5 worm cellular contexts compared by ENCODE assay signal in the genomic region with DNA sequence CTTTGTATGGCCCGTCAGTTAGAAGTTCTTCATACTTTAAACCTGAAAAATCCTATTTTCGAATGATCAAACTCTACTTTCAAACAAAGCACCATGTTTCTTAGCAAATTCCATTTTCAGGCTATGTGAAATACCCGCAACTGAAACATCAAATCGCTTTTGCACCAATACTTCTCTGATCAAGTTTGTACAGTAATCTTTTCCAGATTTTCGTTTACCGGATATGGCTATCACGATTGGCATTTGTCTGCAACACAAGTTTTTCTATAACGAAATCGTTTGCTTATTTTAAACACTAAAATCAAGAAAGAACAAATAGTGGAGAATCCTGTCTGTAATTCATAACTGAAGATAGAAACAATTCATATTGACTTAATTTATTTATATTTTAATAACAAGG.
A peak's percentile ranks its signal among the peaks of the same experiment; 100 is the strongest.
TF ChIP-seq lines count a peak whose summit lies in the region.

A gene (minus strand): TSS at position 249 of the 400 bp plus-strand sequence.

TF ChIP-seq in whole organism, L1 larva, 84 proteins besides CTCF, POLR2A, EP300 and RAD21:
- peak; percentile 14 for TF ChIP-seq elt-2 (tag; optimal IDR thresholded peaks at IDR 0.05; lab: Kevin White, UChicago)
- no peak for TF ChIP-seq unc-130 (tag; optimal IDR thresholded peaks at IDR 0.05; lab: Kevin White, UChicago)
- no peak for TF ChIP-seq zag-1 (tag; optimal IDR thresholded peaks at IDR 0.05; lab: Kevin White, UChicago)
- no peak for TF ChIP-seq pag-3 (tag; optimal IDR thresholded peaks at IDR 0.05; lab: Kevin White, UChicago; ENCODE audit: borderline replicate concordance, insufficient read depth)
- TF ChIP-seq lsy-2 (tag; optimal IDR thresholded peaks at IDR 0.05; lab: Kevin White, UChicago) = peak; percentile 12 to 20
- TF ChIP-seq aha-1 (tag; optimal IDR thresholded peaks at IDR 0.05; lab: Kevin White, UChicago) = no peak
- no peak for TF ChIP-seq F16B12.6 (tag; optimal IDR thresholded peaks at IDR 0.05; lab: Kevin White, UChicago)
- TF ChIP-seq nhr-71 (tag; optimal IDR thresholded peaks at IDR 0.05; lab: Kevin White, UChicago) = peak; percentile 40
- TF ChIP-seq ama-1 (optimal IDR thresholded peaks at IDR 0.05; lab: Kevin White, UChicago) = no peak
- no peak for TF ChIP-seq lin-39 (tag; optimal IDR thresholded peaks at IDR 0.05; lab: Kevin White, UChicago)
- no peak for TF ChIP-seq sptf-1 (tag; optimal IDR thresholded peaks at IDR 0.05; lab: Kevin White, UChicago)
- TF ChIP-seq nhr-90 (tag; optimal IDR thresholded peaks at IDR 0.05; lab: Kevin White, UChicago; ENCODE audit: poor library complexity) = peak; percentile 33
- TF ChIP-seq efl-1 (optimal IDR thresholded peaks at IDR 0.05; lab: Kevin White, UChicago) = no peak
- TF ChIP-seq efl-1 (GFP tag; optimal IDR thresholded peaks at IDR 0.05 in 1 of 2; lab: Kevin White, UChicago) = no peak
- no peak for TF ChIP-seq alr-1 (tag; optimal IDR thresholded peaks at IDR 0.05; lab: Kevin White, UChicago; ENCODE audit: borderline replicate concordance)
- no peak for TF ChIP-seq nhr-28 (tag; optimal IDR thresholded peaks at IDR 0.05; lab: Kevin White, UChicago)

TF ChIP-seq in whole organism, L2 larva, 48 proteins besides CTCF, POLR2A, EP300 and RAD21:
- peak; percentile 17 for TF ChIP-seq nhr-25 (tag; optimal IDR thresholded peaks at IDR 0.05; lab: Kevin White, UChicago)
- TF ChIP-seq ama-1 (optimal IDR thresholded peaks at IDR 0.05; lab: Kevin White, UChicago) = peak; percentile 56
- peak; percentile 10 for TF ChIP-seq ZK546.5 (tag; optimal IDR thresholded peaks at IDR 0.05; lab: Kevin White, UChicago)
- TF ChIP-seq lsy-2 (tag; optimal IDR thresholded peaks at IDR 0.05; lab: Kevin White, UChicago) = peak in 1 of 2 experiments; percentile 0
- TF ChIP-seq gmeb-1 (tag; optimal IDR thresholded peaks at IDR 0.05; lab: Kevin White, UChicago) = peak; percentile 0
- TF ChIP-seq mdl-1 (tag; optimal IDR thresholded peaks at IDR 0.05; lab: Kevin White, UChicago) = no peak
- no peak for TF ChIP-seq ztf-1 (GFP tag; conservative IDR thresholded peaks at IDR 0.05; lab: Robert Waterston, UW)
TF ChIP-seq in whole organism, L2 larva: peak in this region for 5.

TF ChIP-seq in whole organism, L3 larva, 47 proteins besides CTCF, POLR2A, EP300 and RAD21:
- TF ChIP-seq nhr-67 (tag; optimal IDR thresholded peaks at IDR 0.05; lab: Kevin White, UChicago) = no peak
- TF ChIP-seq ceh-9 (tag; optimal IDR thresholded peaks at IDR 0.05; lab: Kevin White, UChicago) = no peak
- TF ChIP-seq fkh-10 (GFP tag; optimal IDR thresholded peaks at IDR 0.05; lab: Kevin White, UChicago) = no peak
- peak; percentile 5 for TF ChIP-seq nhr-43 (tag; optimal IDR thresholded peaks at IDR 0.05; lab: Kevin White, UChicago; ENCODE audit: poor library complexity, severe bottlenecking)
- peak; percentile 18 for TF ChIP-seq nhr-23 (tag; optimal IDR thresholded peaks at IDR 0.05; lab: Kevin White, UChicago)
- TF ChIP-seq elt-3 (tag; optimal IDR thresholded peaks at IDR 0.05; lab: Kevin White, UChicago) = no peak
- no peak for TF ChIP-seq fos-1 (tag; optimal IDR thresholded peaks at IDR 0.05; lab: Kevin White, UChicago)
- TF ChIP-seq ceh-82 (tag; optimal IDR thresholded peaks at IDR 0.05; lab: Kevin White, UChicago) = no peak

TF ChIP-seq in whole organism, L4 larva, 104 proteins besides CTCF, POLR2A, EP300 and RAD21:
- peak; percentile 52 for TF ChIP-seq ama-1 (optimal IDR thresholded peaks at IDR 0.05; lab: Kevin White, UChicago)
- TF ChIP-seq F37D6.2 (tag; optimal IDR thresholded peaks at IDR 0.05; lab: Kevin White, UChicago) = no peak
- TF ChIP-seq nhr-42 (GFP tag; IDR thresholded peaks at IDR 0.05; lab: Robert Waterston, UW) = 0 out of 2 replicates have a peak, but pooled peaks have one; percentile 6
- no peak for TF ChIP-seq daf-16 (GFP tag; optimal IDR thresholded peaks at IDR 0.05; lab: Kevin White, UChicago)
- TF ChIP-seq daf-16 (tag; optimal IDR thresholded peaks at IDR 0.05; lab: Kevin White, UChicago) = peak; percentile 13
- peak in 1 of 2 experiments; percentile 31 for TF ChIP-seq lsy-2 (tag; optimal IDR thresholded peaks at IDR 0.05; lab: Kevin White, UChicago)
- peak; percentile 58 for TF ChIP-seq aha-1 (tag; lab: Kevin White, UChicago)
- TF ChIP-seq lin-38 (GFP tag; IDR thresholded peaks at IDR 0.05; lab: Robert Waterston, UW) = peak; percentile 28; the same call in 1 of the 2 replicates
- peak; percentile 45 for TF ChIP-seq T26A8.4 (GFP tag; IDR thresholded peaks at IDR 0.05; lab: Robert Waterston, UW)
- no peak for TF ChIP-seq vab-7 (GFP tag; IDR thresholded peaks at IDR 0.05; lab: Robert Waterston, UW)
- TF ChIP-seq ceh-44 (GFP tag; IDR thresholded peaks at IDR 0.05; lab: Robert Waterston, UW) = no peak

TF ChIP-seq in whole organism, young adult, 124 proteins besides CTCF, POLR2A, EP300 and RAD21:
- 0 out of 2 replicates have a peak, but pooled peaks have one; percentile 26 for TF ChIP-seq B0336.3 (GFP tag; IDR thresholded peaks at IDR 0.05; lab: Robert Waterston, UW)
- 0 out of 2 replicates have a peak, but pooled peaks have one; percentile 33 for TF ChIP-seq Y56A3A.18 (GFP tag; IDR thresholded peaks at IDR 0.05; lab: Robert Waterston, UW)
- TF ChIP-seq hlh-26 (GFP tag; conservative IDR thresholded peaks at IDR 0.05; lab: Robert Waterston, UW) = no peak
- 0 out of 2 replicates have a peak, but pooled peaks have one; percentile 41 for TF ChIP-seq attf-6 (GFP tag; IDR thresholded peaks at IDR 0.05; lab: Robert Waterston, UW)
- peak; percentile 58 for TF ChIP-seq ama-1 (optimal IDR thresholded peaks at IDR 0.05; lab: Kevin White, UChicago)
- TF ChIP-seq ama-1 (GFP tag; optimal IDR thresholded peaks at IDR 0.05; lab: Kevin White, UChicago) = no peak
- no peak for TF ChIP-seq hrde-1 (tag; optimal IDR thresholded peaks at IDR 0.05; lab: Kevin White, UChicago; ENCODE audit: borderline replicate concordance)
- TF ChIP-seq B0261.1 (tag; optimal IDR thresholded peaks at IDR 0.05; lab: Kevin White, UChicago) = no peak
- TF ChIP-seq lsl-1 (GFP tag; optimal IDR thresholded peaks at IDR 0.05; lab: Kevin White, UChicago) = no peak
- TF ChIP-seq atf-7 (tag; optimal IDR thresholded peaks at IDR 0.05; lab: Kevin White, UChicago) = peak; percentile 7
- 0 out of 2 replicates have a peak, but pooled peaks have one; percentile 3 for TF ChIP-seq madf-3 (GFP tag; IDR thresholded peaks at IDR 0.05; lab: Robert Waterston, UW)
- no peak for TF ChIP-seq hmg-20 (GFP tag; IDR thresholded peaks at IDR 0.05; lab: Robert Waterston, UW)
- no peak for TF ChIP-seq B0035.1 (tag; optimal IDR thresholded peaks at IDR 0.05; lab: Kevin White, UChicago)
- no peak for TF ChIP-seq F52B5.7 (tag; optimal IDR thresholded peaks at IDR 0.05; lab: Kevin White, UChicago)
- peak in 1 of 2 experiments; percentile 40 for TF ChIP-seq let-607 (tag; optimal IDR thresholded peaks at IDR 0.05; lab: Kevin White, UChicago)
- TF ChIP-seq nhr-80 (tag; optimal IDR thresholded peaks at IDR 0.05; lab: Kevin White, UChicago) = no peak
- TF ChIP-seq nfya-2 (GFP tag; IDR thresholded peaks at IDR 0.05; lab: Robert Waterston, UW) = no peak
- TF ChIP-seq ztf-6 (GFP tag; IDR thresholded peaks at IDR 0.05; lab: Robert Waterston, UW) = no peak
